Fruit fly (Drosophila melanogaster) whole organism, embryonic: ENCODE data around the gene Hph.

Experiments used
- Adf1 ChIP-seq: fragments of 200-800 bp; sonication (Bioruptor generic); IDR thresholded peaks from 2 replicates; pipeline ENCODE4 v1.3.6; 2022; ENCODE audit warnings: missing biosample characterization, missing genetic modification characterization
- Atf-2 ChIP-seq: fragments of 200-800 bp; sonication (Bioruptor generic); optimal IDR thresholded peaks from 2 replicates; lab custom pipeline; 2016; ENCODE audit warnings: missing biosample characterization, missing genetic modification characterization
- Atf3 ChIP-seq: fragments of 200-800 bp; sonication (Bioruptor generic); optimal IDR thresholded peaks from 3 replicates; lab custom pipeline; 2016; ENCODE audit warnings: missing biosample characterization, missing genetic modification characterization
- Atf6 ChIP-seq: fragments of 200-800 bp; sonication (Bioruptor generic); IDR thresholded peaks from 2 replicates; pipeline ENCODE4 v1.3.6; 2022; ENCODE audit warnings: missing biosample characterization, missing genetic modification characterization
- Blimp-1 ChIP-seq: fragments of 200-800 bp; sonication (Bioruptor generic); optimal IDR thresholded peaks from 3 replicates; lab custom pipeline; 2018; ENCODE audit warnings: missing biosample characterization, missing genetic modification characterization, mild to moderate bottlenecking, moderate library complexity, missing genetic modification reagents
- CG10431 ChIP-seq: fragments of 200-800 bp; sonication (Bioruptor generic); optimal IDR thresholded peaks from 3 replicates; lab custom pipeline; 2018; ENCODE audit warnings: missing biosample characterization, mild to moderate bottlenecking, missing genetic modification characterization
- CG10462 ChIP-seq: fragments of 200-800 bp; sonication (Bioruptor generic); optimal IDR thresholded peaks from 2 replicates; lab custom pipeline; 2016; ENCODE audit warnings: missing biosample characterization, missing genetic modification characterization
- CG14050 ChIP-seq: fragments of 200-800 bp; sonication (Bioruptor generic); IDR thresholded peaks from 3 replicates; pipeline ENCODE4 v1.3.6; 2022; ENCODE audit warnings: missing biosample characterization, missing genetic modification characterization
- CG14710 ChIP-seq: fragments of 200-800 bp; sonication (Bioruptor generic); optimal IDR thresholded peaks from 3 replicates; lab custom pipeline; 2019; ENCODE audit warnings: missing biosample characterization, mild to moderate bottlenecking, missing genetic modification characterization, moderate library complexity
- CG15601 ChIP-seq: fragments of 200-800 bp; sonication (Bioruptor generic); optimal IDR thresholded peaks from 3 replicates; lab custom pipeline; 2019; ENCODE audit warnings: missing biosample characterization, mild to moderate bottlenecking, missing genetic modification characterization, moderate library complexity
- CG16813 ChIP-seq: fragments of 200-800 bp; sonication (Bioruptor generic); IDR thresholded peaks from 3 replicates; pipeline ENCODE4 v1.3.6; 2022; ENCODE audit warnings: missing biosample characterization, missing genetic modification characterization; ENCODE audit not compliant: partially characterized antibody
- CG17328 ChIP-seq: fragments of 200-800 bp; sonication (Bioruptor generic); IDR thresholded peaks from 2 replicates; pipeline ENCODE4 v1.3.6; 2022; ENCODE audit warnings: missing biosample characterization, missing genetic modification characterization
- CG18476 ChIP-seq: fragments of 200-800 bp; sonication (Bioruptor generic); optimal IDR thresholded peaks from 2 replicates; lab custom pipeline; 2016; ENCODE audit warnings: missing biosample characterization, mild to moderate bottlenecking, missing genetic modification characterization
- CG2199 ChIP-seq: fragments of 200-800 bp; sonication (Bioruptor generic); IDR thresholded peaks from 3 replicates; pipeline ENCODE4 v1.3.6; 2022; ENCODE audit warnings: missing biosample characterization, missing genetic modification characterization
- CG2875 ChIP-seq: fragments of 200-800 bp; sonication (Bioruptor generic); optimal IDR thresholded peaks from 2 replicates; lab custom pipeline; 2017; ENCODE audit warnings: missing biosample characterization, mild to moderate bottlenecking, missing genetic modification characterization, missing genetic modification reagents
- CG32532 ChIP-seq: fragments of 200-800 bp; sonication (Bioruptor generic); IDR thresholded peaks from 2 replicates; pipeline ENCODE4 v1.3.6; 2022; ENCODE audit warnings: missing biosample characterization, missing genetic modification characterization
- CG32767 ChIP-seq: fragments of 200-800 bp; sonication (Bioruptor generic); IDR thresholded peaks from 2 replicates; pipeline ENCODE4 v1.3.6; 2022; ENCODE audit warnings: missing biosample characterization, missing genetic modification characterization
- CG4404 ChIP-seq: fragments of 200-800 bp; sonication (Bioruptor generic); IDR thresholded peaks from 2 replicates; pipeline ENCODE4 v1.3.6; 2022; ENCODE audit warnings: missing biosample characterization, missing genetic modification characterization
- CG4820 ChIP-seq: fragments of 200-800 bp; sonication (Bioruptor generic); optimal IDR thresholded peaks from 3 replicates; lab custom pipeline; 2016; ENCODE audit warnings: missing biosample characterization, missing genetic modification characterization
- CG6272 ChIP-seq: fragments of 200-800 bp; sonication (Bioruptor generic); IDR thresholded peaks from 2 replicates; pipeline ENCODE4 v1.3.6; 2022; ENCODE audit warnings: missing biosample characterization, missing genetic modification characterization
- CG6654 ChIP-seq: fragments of 200-800 bp; sonication (Bioruptor generic); optimal IDR thresholded peaks from 2 replicates; lab custom pipeline; 2017; ENCODE audit warnings: missing biosample characterization, mild to moderate bottlenecking, missing genetic modification characterization
- CG7357 ChIP-seq: fragments of 200-800 bp; sonication (Bioruptor generic); IDR thresholded peaks from 3 replicates; pipeline ENCODE4 v1.3.6; 2022; ENCODE audit warnings: missing biosample characterization, missing genetic modification characterization
- CG7839 ChIP-seq: fragments of 200-800 bp; sonication (Bioruptor generic); optimal IDR thresholded peaks from 3 replicates; lab custom pipeline; 2018; ENCODE audit warnings: missing biosample characterization, mild to moderate bottlenecking, missing genetic modification characterization, moderate library complexity
- CG8478 ChIP-seq: fragments of >200 bp; optimal IDR thresholded peaks from 2 replicates; lab custom pipeline; 2018
- CG9437 ChIP-seq: fragments of 200-800 bp; sonication (Bioruptor generic); optimal IDR thresholded peaks from 2 replicates; lab custom pipeline; 2018; ENCODE audit warnings: missing biosample characterization, mild to moderate bottlenecking, missing genetic modification characterization
- CG9797 ChIP-seq: fragments of 200-800 bp; sonication (Bioruptor generic); optimal IDR thresholded peaks from 3 replicates; lab custom pipeline; 2018; ENCODE audit warnings: missing biosample characterization, mild to moderate bottlenecking, missing genetic modification characterization
- Deaf1 ChIP-seq: fragments of 200-800 bp; optimal IDR thresholded peaks from 3 replicates; lab custom pipeline; 2019; ENCODE audit warnings: missing biosample characterization, mild to moderate bottlenecking, missing genetic modification characterization, moderate library complexity
- Drgx ChIP-seq: fragments of 200-800 bp; sonication (Bioruptor generic); IDR thresholded peaks from 2 replicates; pipeline ENCODE4 v1.3.6; 2022; ENCODE audit warnings: missing biosample characterization, missing genetic modification characterization
- HLHmδ ChIP-seq: fragments of 200-800 bp; sonication (Bioruptor generic); optimal IDR thresholded peaks from 2 replicates; lab custom pipeline; 2018; ENCODE audit warnings: missing biosample characterization, mild to moderate bottlenecking, missing genetic modification characterization, moderate library complexity
- Kr ChIP-seq: fragments of 200-800 bp; sonication (Bioruptor generic); optimal IDR thresholded peaks from 2 replicates; lab custom pipeline; 2017; ENCODE audit warnings: missing biosample characterization, mild to moderate bottlenecking, missing genetic modification characterization
- Neu2 ChIP-seq: fragments of 200-800 bp; sonication (Bioruptor generic); optimal IDR thresholded peaks from 3 replicates; lab custom pipeline; 2016; ENCODE audit warnings: missing biosample characterization, missing genetic modification characterization, borderline replicate concordance
- Side ChIP-seq: fragments of 200-800 bp; sonication (Bioruptor generic); optimal IDR thresholded peaks from 2 replicates; lab custom pipeline; 2016; ENCODE audit warnings: missing biosample characterization, missing genetic modification characterization
- Six4 ChIP-seq: fragments of 200-800 bp; sonication (Bioruptor generic); optimal IDR thresholded peaks from 2 replicates; lab custom pipeline; 2016; ENCODE audit warnings: missing biosample characterization, missing genetic modification characterization
- Stat92E ChIP-seq, 3 experiments: fragments of >200 bp in 2 of 3; fragments of 200-800 bp in 1 of 3; sonication (Bioruptor generic) in 1 of 3; optimal IDR thresholded peaks; 2 replicates each; lab custom pipeline; 2017 to 2019; ENCODE audit warnings: missing biosample characterization in 3 of 3, missing genetic modification characterization in 3 of 3, mild to moderate bottlenecking in 1 of 3, moderate library complexity in 1 of 3
- al ChIP-seq: fragments of 200-800 bp; sonication (Bioruptor generic); IDR thresholded peaks from 2 replicates; pipeline ENCODE4 v1.3.6; 2022; ENCODE audit warnings: missing biosample characterization, missing genetic modification characterization
- cg ChIP-seq: fragments of 200-800 bp; sonication (Bioruptor generic); optimal IDR thresholded peaks from 3 replicates; lab custom pipeline; 2019; ENCODE audit warnings: missing biosample characterization, mild to moderate bottlenecking, missing genetic modification characterization, moderate library complexity
- crol ChIP-seq: fragments of 200-800 bp; sonication (Bioruptor generic); IDR thresholded peaks from 2 replicates; pipeline ENCODE4 v1.3.6; 2022; ENCODE audit warnings: missing biosample characterization, missing genetic modification characterization
- dan ChIP-seq: fragments of 200-800 bp; sonication (Bioruptor generic); IDR thresholded peaks from 2 replicates; pipeline ENCODE4 v1.3.6; 2022; ENCODE audit warnings: missing biosample characterization, missing genetic modification characterization
- ems ChIP-seq: fragments of 200-800 bp; sonication (Bioruptor generic); optimal IDR thresholded peaks from 3 replicates; lab custom pipeline; 2016; ENCODE audit warnings: missing biosample characterization, missing genetic modification characterization
- esg ChIP-seq: fragments of 200-800 bp; sonication (Bioruptor generic); conservative IDR thresholded peaks from 2 replicates; pipeline ENCODE4 v1.3.6; 2022; ENCODE audit warnings: missing biosample characterization, missing genetic modification characterization
- hth ChIP-seq: fragments of >200 bp; optimal IDR thresholded peaks from 2 replicates; lab custom pipeline; 2017; ENCODE audit warnings: inconsistent platforms
- insv ChIP-seq, 2 experiments: fragments of 200-800 bp; sonication (Bioruptor generic); optimal IDR thresholded peaks; 3 replicates each; lab custom pipeline; 2016 to 2018; ENCODE audit warnings: missing biosample characterization in 2 of 2, missing genetic modification characterization in 2 of 2
- lbe ChIP-seq: fragments of 200-800 bp; sonication (Bioruptor generic); optimal IDR thresholded peaks from 2 replicates; lab custom pipeline; 2016; ENCODE audit warnings: missing biosample characterization, mild to moderate bottlenecking, missing genetic modification characterization
- org-1 ChIP-seq: fragments of 200-800 bp; sonication (Bioruptor generic); optimal IDR thresholded peaks from 2 replicates; lab custom pipeline; 2017; ENCODE audit warnings: missing biosample characterization, missing genetic modification characterization
- pzg ChIP-seq: fragments of 200-800 bp; sonication (Bioruptor generic); optimal IDR thresholded peaks from 3 replicates; lab custom pipeline; 2018; ENCODE audit warnings: missing biosample characterization, mild to moderate bottlenecking, missing genetic modification characterization, moderate library complexity
- repo ChIP-seq: fragments of 200-800 bp; sonication (Bioruptor generic); optimal IDR thresholded peaks from 2 replicates; lab custom pipeline; 2016; ENCODE audit warnings: missing biosample characterization, missing genetic modification characterization
- schlank ChIP-seq: fragments of 200-800 bp; sonication (Bioruptor generic); optimal IDR thresholded peaks from 2 replicates; lab custom pipeline; 2018; ENCODE audit warnings: missing biosample characterization, mild to moderate bottlenecking, missing genetic modification characterization
- sug ChIP-seq: fragments of 200-800 bp; optimal IDR thresholded peaks from 2 replicates; lab custom pipeline; 2019; ENCODE audit warnings: missing biosample characterization, mild to moderate bottlenecking, missing genetic modification characterization, moderate library complexity
- tna ChIP-seq: fragments of 200-800 bp; sonication (Bioruptor generic); IDR thresholded peaks from 2 replicates; pipeline ENCODE4 v1.3.6; 2022; ENCODE audit warnings: missing biosample characterization, missing genetic modification characterization; ENCODE audit not compliant: partially characterized antibody
- zen ChIP-seq: fragments of 200-800 bp; sonication (Bioruptor generic); optimal IDR thresholded peaks from 3 replicates; lab custom pipeline; 2018; ENCODE audit warnings: missing biosample characterization, mild to moderate bottlenecking, missing genetic modification characterization, moderate library complexity

Gene Hph

dm6 chr3R:5283360-5283963 is 26.6 kb downstream of the Hph start (continued):
- TF ChIP-seq Adf1 (GFP tag; lab: Robert Waterston, UW), result peak; percentile 46
- peak; percentile 88 for TF ChIP-seq Atf-2 (GFP tag; lab: Kevin White, UChicago)
- peak; percentile 92 for TF ChIP-seq Side (GFP tag; lab: Kevin White, UChicago)
- peak; percentile 87 for TF ChIP-seq CG15601 (tag; lab: Kevin White, UChicago)
- no peak for TF ChIP-seq cg
- TF ChIP-seq insv (GFP tag; optimal IDR thresholded peaks at IDR 0.05; lab: Kevin White, UChicago), result peak; percentile 7 to 66
- peak; percentile 87 for TF ChIP-seq repo (GFP tag; lab: Kevin White, UChicago)
- peak; percentile 74 for TF ChIP-seq Atf3 (GFP tag; lab: Kevin White, UChicago)
- peak; percentile 93 for TF ChIP-seq CG18476
- no peak for TF ChIP-seq dan (GFP tag; lab: Robert Waterston, UW)
- peak; percentile 81 for TF ChIP-seq esg
- peak; percentile 65 for TF ChIP-seq CG4404 (GFP tag; lab: Robert Waterston, UW)
- peak; percentile 84 for TF ChIP-seq al (GFP tag; lab: Robert Waterston, UW)
- peak; percentile 83 for TF ChIP-seq CG6654
- peak; percentile 85 for TF ChIP-seq CG9437 (GFP tag; lab: Kevin White, UChicago)
- TF ChIP-seq Stat92E (GFP tag; optimal IDR thresholded peaks at IDR 0.05; lab: Kevin White, UChicago), result peak in 1 of 3 experiments; percentile 10
- no peak for TF ChIP-seq CG16813
- peak; percentile 62 for TF ChIP-seq Neu2
- peak; percentile 90 for TF ChIP-seq ems (GFP tag; lab: Kevin White, UChicago)
- peak; percentile 78 for TF ChIP-seq Deaf1 (tag; lab: Kevin White, UChicago)
- TF ChIP-seq sug, result peak; percentile 91
- peak; percentile 78 for TF ChIP-seq CG7357 (GFP tag; lab: Robert Waterston, UW)
- TF ChIP-seq CG10431 (GFP tag; lab: Kevin White, UChicago), result no peak
- TF ChIP-seq CG8478, result no peak
- peak; percentile 74 for TF ChIP-seq schlank
- peak; percentile 90 for TF ChIP-seq Atf6 (GFP tag; lab: Robert Waterston, UW)
- peak; percentile 93 for TF ChIP-seq CG7839
- peak; percentile 94 for TF ChIP-seq org-1 (GFP tag; lab: Kevin White, UChicago)
- TF ChIP-seq tna (GFP tag; lab: Robert Waterston, UW), result no peak
- TF ChIP-seq lbe (GFP tag; lab: Kevin White, UChicago), result peak; percentile 54
- TF ChIP-seq CG6272 (GFP tag; lab: Robert Waterston, UW), result peak; percentile 67
- TF ChIP-seq CG10462 (GFP tag; lab: Kevin White, UChicago), result peak; percentile 84
- peak; percentile 9 for TF ChIP-seq pzg (GFP tag; lab: Kevin White, UChicago)
- TF ChIP-seq CG14050, result peak; percentile 70
- TF ChIP-seq CG14710 (tag; lab: Kevin White, UChicago), result peak; percentile 84
- TF ChIP-seq Six4, result peak; percentile 87
- no peak for TF ChIP-seq crol
- TF ChIP-seq Drgx (GFP tag; lab: Robert Waterston, UW), result peak; percentile 87
- no peak for TF ChIP-seq HLHmδ
- peak; percentile 65 for TF ChIP-seq zen (tag; lab: Kevin White, UChicago)
- no peak for TF ChIP-seq Kr
- TF ChIP-seq CG32532 (GFP tag; lab: Robert Waterston, UW), result peak; percentile 87
- peak; percentile 79; the same call in 2 of the 3 replicates for TF ChIP-seq CG2199 (GFP tag; lab: Robert Waterston, UW)
- peak; percentile 72; the same call in 1 of the 2 replicates for TF ChIP-seq CG32767 (GFP tag; lab: Robert Waterston, UW)
- peak; percentile 71; the same call in 1 of the 2 replicates for TF ChIP-seq CG17328 (GFP tag; lab: Robert Waterston, UW)
- no peak for TF ChIP-seq hth (lab: Kevin White, UChicago)
- no peak for TF ChIP-seq CG9797
- TF ChIP-seq CG2875, result peak; percentile 85
- TF ChIP-seq Blimp-1 (GFP tag; lab: Kevin White, UChicago), result peak; percentile 90
- peak; percentile 86 for TF ChIP-seq CG4820
